Worm (Caenorhabditis elegans) whole organism, L2 larva: ENCODE data around the gene grl-3.

Source experiments
- Y55F3AM.14 ChIP-seq: fragments of 200-800 bp; sonication (Bioruptor generic); optimal IDR thresholded peaks from 2 replicates; lab custom pipeline; 2018; ENCODE audit warnings: mild to moderate bottlenecking, missing genetic modification characterization, missing compliant biosample characterization
- ZK546.5 ChIP-seq: sonication (generic microtip); optimal IDR thresholded peaks from 2 replicates; lab custom pipeline; 2017; ENCODE audit warnings: missing biosample characterization, missing genetic modification characterization
- ceh-82 ChIP-seq: fragments of 150-350 bp; optimal IDR thresholded peaks from 2 replicates; lab custom pipeline; 2014; ENCODE audit warnings: missing biosample characterization, missing genetic modification characterization
- egl-27 ChIP-seq: sonication (generic microtip); optimal IDR thresholded peaks from 3 replicates; lab custom pipeline; 2017; ENCODE audit warnings: missing biosample characterization, missing genetic modification reagents, missing genetic modification characterization
- lin-11 ChIP-seq: fragments of 150-350 bp; sonication (generic microtip); optimal IDR thresholded peaks from 2 replicates; lab custom pipeline; 2014; ENCODE audit warnings: missing biosample characterization, missing genetic modification characterization, inconsistent platforms, mixed read lengths
- lin-39 ChIP-seq: fragments of 150-350 bp; optimal IDR thresholded peaks from 2 replicates; lab custom pipeline; 2014; ENCODE audit warnings: missing biosample characterization, missing genetic modification reagents, missing genetic modification characterization
- mab-5 ChIP-seq: fragments of 150-350 bp; optimal IDR thresholded peaks from 2 replicates; lab custom pipeline; 2014; ENCODE audit warnings: missing biosample characterization, missing genetic modification characterization
- nhr-10 ChIP-seq: sonication (generic microtip); optimal IDR thresholded peaks from 2 replicates; lab custom pipeline; 2017; ENCODE audit warnings: missing biosample characterization, missing genetic modification characterization
- nhr-12 ChIP-seq: fragments of 150-350 bp; optimal IDR thresholded peaks from 2 replicates; lab custom pipeline; 2014; ENCODE audit warnings: missing biosample characterization, missing genetic modification characterization
- zag-1 ChIP-seq: fragments of 150-350 bp; optimal IDR thresholded peaks from 2 replicates; lab custom pipeline; 2014; ENCODE audit warnings: missing biosample characterization, missing genetic modification characterization

- TF ChIP-seq Y55F3AM.14 (GFP tag; lab: Kevin White, UChicago) (no peak), ceh-82 (no peak), lin-39 (no peak), nhr-12 (tag; lab: Kevin White, UChicago) (no peak), lin-11 (tag; lab: Kevin White, UChicago) (no peak), ZK546.5 (no peak), mab-5 (no peak), egl-27 (tag; lab: Kevin White, UChicago) (no peak), zag-1 (tag; lab: Kevin White, UChicago) (no peak), nhr-10 (tag; lab: Kevin White, UChicago) (no peak)
Measured at ce11 chrV:11389776-11390175, 21.5 kb upstream of the grl-3 start, which contains the start of gene col-155.
